Worm (Caenorhabditis elegans): ENCODE data around the gene fubl-1.
A peak's percentile ranks its signal among the peaks of the same experiment; 100 is the strongest.

fubl-1 gene

ce11 chrV:10244018-10244720 lies 5.5 kb upstream of the fubl-1 start:
- no peak for TF ChIP-seq fkh-10 (GFP tag; optimal IDR thresholded peaks at IDR 0.05)
- TF ChIP-seq elt-2 (tag; optimal IDR thresholded peaks at IDR 0.05) = peak; percentile 34
- TF ChIP-seq dsc-1 (tag; optimal IDR thresholded peaks at IDR 0.05) = peak; percentile 73
- TF ChIP-seq fkh-8 (tag; optimal IDR thresholded peaks at IDR 0.05) = peak; percentile 11

DNA sequence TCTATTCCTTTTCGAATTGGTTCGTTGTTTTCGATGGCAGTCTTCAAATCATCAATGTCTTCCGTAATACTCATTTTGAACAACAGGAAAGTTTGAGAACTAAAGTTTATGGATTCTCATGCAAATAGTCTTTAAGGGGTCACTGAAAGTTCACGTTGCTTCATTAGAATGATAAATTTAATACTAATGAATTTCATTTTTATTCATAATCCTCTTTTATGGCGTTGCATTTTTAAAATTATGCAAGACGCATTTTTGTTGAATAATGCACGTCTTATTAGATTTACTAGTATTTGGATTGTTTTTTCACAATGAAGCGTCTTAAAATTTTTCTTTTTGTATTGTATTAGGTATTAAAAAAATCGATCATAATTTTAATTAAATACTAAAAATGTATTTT lies 4.4 kb upstream of the fubl-1 start, which contains the start of gene C12D8.9:
Gene C12D8.9 (minus strand): TSS at position 101 of the 400 bp plus-strand sequence.
- TF ChIP-seq efl-3 (GFP tag; optimal IDR thresholded peaks at IDR 0.05) (no peak), F16B12.6 (tag; optimal IDR thresholded peaks at IDR 0.05) (no peak), nhr-20 (tag; optimal IDR thresholded peaks at IDR 0.05) (no peak), nhr-77 (tag; optimal IDR thresholded peaks at IDR 0.05) (no peak), dsc-1 (tag; optimal IDR thresholded peaks at IDR 0.05) (no peak), pax-3 (tag; optimal IDR thresholded peaks at IDR 0.05) (no peak), mdl-1 (tag; optimal IDR thresholded peaks at IDR 0.05) (no peak), blmp-1 (tag; optimal IDR thresholded peaks at IDR 0.05) (no peak), fkh-10 (GFP tag; optimal IDR thresholded peaks at IDR 0.05) (no peak), jun-1 (tag; optimal IDR thresholded peaks at IDR 0.05) (no peak), Y116A8C.19 (tag; optimal IDR thresholded peaks at IDR 0.05; ENCODE audit: borderline replicate concordance) (no peak), lir-3 (tag; optimal IDR thresholded peaks at IDR 0.05; ENCODE audit: poor library complexity) (no peak), zip-4 (GFP tag; optimal IDR thresholded peaks at IDR 0.05) (no peak), ceh-82 (tag; optimal IDR thresholded peaks at IDR 0.05) (no peak), pqm-1 (tag; optimal IDR thresholded peaks at IDR 0.05) (no peak), nhr-76 (tag; optimal IDR thresholded peaks at IDR 0.05) (no peak), isw-1 (GFP tag; IDR thresholded peaks at IDR 0.05) (no peak)

DNA sequence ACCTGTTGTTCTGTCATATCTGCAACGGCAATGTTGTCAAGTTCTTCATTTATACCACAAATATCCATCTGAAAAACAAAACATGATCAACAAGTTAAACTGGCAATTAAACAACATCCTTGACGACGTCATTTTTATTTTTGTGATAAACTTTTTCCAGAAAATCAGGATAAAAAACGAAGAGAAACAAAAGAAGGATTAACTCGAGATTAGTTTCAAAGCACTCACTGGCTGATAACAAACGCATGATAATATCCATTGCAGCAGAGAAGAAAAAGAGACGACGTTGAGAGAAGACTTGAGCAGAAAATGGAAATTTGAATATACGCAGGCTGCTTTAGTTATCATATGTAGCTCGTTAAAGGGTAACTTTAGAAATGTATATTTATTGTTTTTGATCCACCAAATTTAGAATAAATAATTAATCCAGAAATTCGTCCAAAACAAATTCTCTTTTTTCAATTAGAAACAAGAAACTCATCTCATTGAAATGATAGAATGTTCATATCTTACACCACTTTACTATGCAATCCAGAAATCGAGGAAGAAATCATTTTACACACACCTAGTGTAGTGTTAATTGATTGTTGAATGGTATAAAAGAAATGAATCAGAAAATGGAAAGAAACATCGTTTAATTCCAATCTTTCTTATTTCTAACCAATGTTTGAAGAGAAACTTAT lies 2.6 kb upstream of the fubl-1 start, which contains the start of the genes C12D8.21 and col-148:
Gene C12D8.21 (minus strand): TSS at position 68 of the 683 bp plus-strand sequence.
Gene col-148 (plus strand): TSS at position 633 of the 683 bp plus-strand sequence.
- TF ChIP-seq lsy-2 (tag; optimal IDR thresholded peaks at IDR 0.05) (no peak), ceh-90 (tag; optimal IDR thresholded peaks at IDR 0.05) (no peak), fkh-8 (tag; optimal IDR thresholded peaks at IDR 0.05) (peak; percentile 72), dsc-1 (tag; optimal IDR thresholded peaks at IDR 0.05) (peak; percentile 96), nhr-28 (tag; optimal IDR thresholded peaks at IDR 0.05) (no peak), lin-39 (tag; optimal IDR thresholded peaks at IDR 0.05) (no peak), nhr-237 (tag; optimal IDR thresholded peaks at IDR 0.05) (no peak), C16A3.4 (tag; optimal IDR thresholded peaks at IDR 0.05) (no peak), mab-9 (GFP tag; IDR thresholded peaks at IDR 0.05) (no peak), nhr-47 (tag; optimal IDR thresholded peaks at IDR 0.05) (peak; percentile 35), sox-4 (tag; optimal IDR thresholded peaks at IDR 0.05) (peak; percentile 22), pax-3 (tag; optimal IDR thresholded peaks at IDR 0.05) (peak; percentile 62), snpc-4 (tag; optimal IDR thresholded peaks at IDR 0.05) (no peak), nhr-71 (tag; optimal IDR thresholded peaks at IDR 0.05) (peak; percentile 11), skn-1 (tag; optimal IDR thresholded peaks at IDR 0.05) (no peak)

- no peak for TF ChIP-seq skn-1 (tag; optimal IDR thresholded peaks at IDR 0.05)
- no peak for TF ChIP-seq pag-3 (tag; optimal IDR thresholded peaks at IDR 0.05; ENCODE audit: borderline replicate concordance, insufficient read depth)
- TF ChIP-seq lir-3 (tag; optimal IDR thresholded peaks at IDR 0.05; ENCODE audit: poor library complexity) = no peak
- no peak for TF ChIP-seq ama-1 (optimal IDR thresholded peaks at IDR 0.05)
- no peak for TF ChIP-seq hlh-4 (tag; optimal IDR thresholded peaks at IDR 0.05)
- TF ChIP-seq lsy-2 (tag; optimal IDR thresholded peaks at IDR 0.05) = no peak
- no peak for TF ChIP-seq sup-37 (GFP tag; optimal IDR thresholded peaks at IDR 0.05)
- TF ChIP-seq lin-35 (GFP tag; optimal IDR thresholded peaks at IDR 0.05) = no peak
These were observed 1.2 kb upstream of the fubl-1 start, which contains the start of gene fipr-8 for ce11 chrV:10239861-10240260. TSS of gene fipr-8 (minus strand) at chrV:10239961.
